Worm (Caenorhabditis elegans) whole organism, L1 larva: ENCODE measurements around the gene lact-6.

Experiments used
- C04F5.9 ChIP-seq: sonication (generic microtip); optimal IDR thresholded peaks from 2 replicates; lab custom pipeline; 2016; ENCODE audit warnings: missing genetic modification characterization, missing compliant biosample characterization
- C16A3.4 ChIP-seq: fragments of 150-350 bp; optimal IDR thresholded peaks from 2 replicates; lab custom pipeline; 2014; ENCODE audit warnings: missing biosample characterization, missing genetic modification characterization
- C34B4.2 ChIP-seq: sonication (generic microtip); optimal IDR thresholded peaks from 2 replicates; lab custom pipeline; 2017; ENCODE audit warnings: mild to moderate bottlenecking, missing genetic modification characterization, missing compliant biosample characterization
- Y116A8C.19 ChIP-seq: sonication (generic microtip); optimal IDR thresholded peaks from 2 replicates; lab custom pipeline; 2016; ENCODE audit warnings: missing compliant biosample characterization, missing genetic modification characterization, borderline replicate concordance
- aha-1 ChIP-seq: fragments of 150-350 bp; optimal IDR thresholded peaks from 2 replicates; lab custom pipeline; 2014; ENCODE audit warnings: missing biosample characterization, missing genetic modification characterization
- alr-1 ChIP-seq: fragments of 200-800 bp; sonication (Bioruptor generic); optimal IDR thresholded peaks from 2 replicates; lab custom pipeline; 2018; ENCODE audit warnings: borderline replicate concordance, mild to moderate bottlenecking, missing genetic modification characterization, missing compliant biosample characterization
- ceh-8 ChIP-seq: fragments of 200-800 bp; sonication (Bioruptor generic); optimal IDR thresholded peaks from 2 replicates; lab custom pipeline; 2018; ENCODE audit warnings: mild to moderate bottlenecking, missing genetic modification characterization, moderate library complexity, missing compliant biosample characterization
- ceh-82 ChIP-seq, 3 experiments: fragments of 150-350 bp in 1 of 3; sonication (generic microtip) in 2 of 3; optimal IDR thresholded peaks; 2 replicates each; lab custom pipeline; 2014 to 2017; ENCODE audit warnings: missing biosample characterization in 3 of 3, missing genetic modification characterization in 3 of 3
- elt-3 ChIP-seq, 6 experiments: fragments of 150-350 bp in 1 of 6; sonication (generic microtip); optimal IDR thresholded peaks; 2 replicates each; lab custom pipeline; 2017 to 2018; ENCODE audit warnings: missing biosample characterization in 6 of 6, missing genetic modification characterization in 6 of 6, inconsistent platforms in 1 of 6
- fkh-10 ChIP-seq: sonication (generic microtip); optimal IDR thresholded peaks from 2 replicates; lab custom pipeline; 2017; ENCODE audit warnings: missing biosample characterization, missing genetic modification reagents, missing genetic modification characterization
- fos-1 ChIP-seq: fragments of 150-350 bp; optimal IDR thresholded peaks from 2 replicates; lab custom pipeline; 2014; ENCODE audit warnings: missing biosample characterization, missing genetic modification characterization
- hpl-2 ChIP-seq: fragments of 150-350 bp; optimal IDR thresholded peaks from 2 replicates; lab custom pipeline; 2014; ENCODE audit warnings: missing biosample characterization, missing genetic modification reagents, missing genetic modification characterization
- irx-1 ChIP-seq: sonication (generic microtip); optimal IDR thresholded peaks from 2 replicates; lab custom pipeline; 2016; ENCODE audit warnings: missing genetic modification characterization, missing compliant biosample characterization
- lin-13 ChIP-seq: fragments of 150-350 bp; optimal IDR thresholded peaks from 2 replicates; lab custom pipeline; 2014; ENCODE audit warnings: missing biosample characterization, missing genetic modification reagents, missing genetic modification characterization
- lin-14 ChIP-seq: fragments of 200-800 bp; sonication (Bioruptor generic); optimal IDR thresholded peaks from 2 replicates; lab custom pipeline; 2018; ENCODE audit warnings: mild to moderate bottlenecking, missing genetic modification characterization, moderate library complexity, missing compliant biosample characterization
- lir-3 ChIP-seq: sonication (generic microtip); optimal IDR thresholded peaks from 2 replicates; lab custom pipeline; 2016; ENCODE audit warnings: mild to moderate bottlenecking, missing genetic modification characterization, moderate library complexity, missing compliant biosample characterization; ENCODE audit not compliant: poor library complexity
- lsy-2 ChIP-seq, 2 experiments: fragments of 150-350 bp; optimal IDR thresholded peaks; 2 replicates each; lab custom pipeline; 2014; ENCODE audit warnings: missing biosample characterization in 2 of 2, missing genetic modification characterization in 2 of 2
- mab-9 ChIP-seq: fragments of 200-800 bp; sonication (Bioruptor generic); IDR thresholded peaks from 2 replicates; pipeline ENCODE4 v1.3.6; 2022; ENCODE audit warnings: missing genetic modification reagents, missing genetic modification characterization, missing compliant biosample characterization
- nhr-11 ChIP-seq: fragments of 150-350 bp; optimal IDR thresholded peaks from 2 replicates; lab custom pipeline; 2014; ENCODE audit warnings: missing biosample characterization, missing genetic modification characterization
- nhr-12 ChIP-seq: sonication (generic microtip); optimal IDR thresholded peaks from 2 replicates; lab custom pipeline; 2017; ENCODE audit warnings: missing biosample characterization, missing genetic modification characterization
- nhr-71 ChIP-seq: sonication (generic microtip); optimal IDR thresholded peaks from 2 replicates; lab custom pipeline; 2016; ENCODE audit warnings: mild to moderate bottlenecking, missing genetic modification characterization, moderate library complexity, missing compliant biosample characterization
- nhr-76 ChIP-seq: sonication (generic microtip); optimal IDR thresholded peaks from 2 replicates; lab custom pipeline; 2017; ENCODE audit warnings: missing biosample characterization, missing genetic modification characterization
- nhr-77 ChIP-seq: fragments of 150-350 bp; optimal IDR thresholded peaks from 2 replicates; lab custom pipeline; 2014; ENCODE audit warnings: missing biosample characterization, missing genetic modification characterization
- nhr-84 ChIP-seq: sonication (generic microtip); optimal IDR thresholded peaks from 2 replicates; lab custom pipeline; 2017; ENCODE audit warnings: missing biosample characterization, missing genetic modification characterization
- nhr-85 ChIP-seq: sonication (generic microtip); peaks from one replicate; lab custom pipeline; 2016; ENCODE audit warnings: missing genetic modification characterization, inconsistent platforms, missing compliant biosample characterization
- nhr-90 ChIP-seq: sonication (generic microtip); optimal IDR thresholded peaks from 2 replicates; lab custom pipeline; 2016; ENCODE audit warnings: mild to moderate bottlenecking, missing genetic modification characterization, missing compliant biosample characterization; ENCODE audit not compliant: poor library complexity
- pag-3 ChIP-seq: sonication (generic microtip); optimal IDR thresholded peaks from 2 replicates; lab custom pipeline; 2017; ENCODE audit warnings: missing genetic modification characterization, mild to moderate bottlenecking, missing compliant biosample characterization, antibody characterized with exemption, borderline replicate concordance; ENCODE audit not compliant: insufficient read depth
- pax-3 ChIP-seq: fragments of 200-800 bp; sonication (Bioruptor generic); optimal IDR thresholded peaks from 2 replicates; lab custom pipeline; 2018; ENCODE audit warnings: mild to moderate bottlenecking, missing genetic modification characterization, moderate library complexity, missing compliant biosample characterization
- skn-1 ChIP-seq: fragments of 150-350 bp; optimal IDR thresholded peaks from 2 replicates; lab custom pipeline; 2014; ENCODE audit warnings: missing biosample characterization, missing genetic modification characterization
- sox-4 ChIP-seq: sonication (generic microtip); optimal IDR thresholded peaks from 2 replicates; lab custom pipeline; 2016; ENCODE audit warnings: missing genetic modification characterization, missing compliant biosample characterization
- sptf-1 ChIP-seq: fragments of 150-350 bp; optimal IDR thresholded peaks from 2 replicates; lab custom pipeline; 2014; ENCODE audit warnings: missing biosample characterization, missing genetic modification characterization
- swsn-7 ChIP-seq: sonication (generic microtip); optimal IDR thresholded peaks from 2 replicates; lab custom pipeline; 2016; ENCODE audit warnings: missing genetic modification characterization, missing compliant biosample characterization
- unc-30 ChIP-seq: sonication (generic microtip); optimal IDR thresholded peaks from 2 replicates; lab custom pipeline; 2017; ENCODE audit warnings: missing biosample characterization, missing genetic modification characterization
- unc-62 ChIP-seq: fragments of 150-350 bp; optimal IDR thresholded peaks from 2 replicates; lab custom pipeline; 2014; ENCODE audit warnings: missing biosample characterization, missing genetic modification reagents, missing genetic modification characterization
- unc-86 ChIP-seq: sonication (generic microtip); optimal IDR thresholded peaks from 2 replicates; lab custom pipeline; 2016; ENCODE audit warnings: missing genetic modification characterization, missing compliant biosample characterization
- xbp-1 ChIP-seq: sonication (generic microtip); optimal IDR thresholded peaks from 2 replicates; lab custom pipeline; 2016; ENCODE audit warnings: missing genetic modification characterization, missing compliant biosample characterization

The lact-6 gene

DNA sequence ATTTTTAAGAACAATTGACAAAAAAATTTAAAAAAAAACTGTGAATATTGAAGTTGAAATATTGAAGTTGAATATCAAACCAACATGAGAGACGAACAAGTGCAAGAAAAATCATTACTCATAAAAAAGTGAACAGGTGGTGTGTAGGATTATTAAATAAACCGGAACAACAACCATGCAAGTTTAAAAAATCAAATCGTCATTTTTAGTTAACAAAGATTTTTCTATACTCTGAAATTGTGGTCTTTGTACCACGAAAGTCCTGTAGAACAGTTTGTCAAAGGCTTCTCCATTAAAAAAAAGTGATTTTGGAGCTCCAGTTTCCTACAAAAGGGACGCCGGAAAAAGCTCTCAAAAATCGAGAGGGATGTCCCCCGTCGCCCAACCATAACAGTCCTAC is 8.8 kb upstream of the lact-6 start, which contains the start of gene C06A12.19:
TSS of gene C06A12.19 (minus strand) at position 101 of the 400 bp plus-strand sequence.
- TF ChIP-seq ceh-82 (tag; optimal IDR thresholded peaks at IDR 0.05; lab: Kevin White, UChicago) (no peak), xbp-1 (tag; lab: Kevin White, UChicago) (no peak), mab-9 (GFP tag; lab: Robert Waterston, UW) (no peak), nhr-11 (tag; lab: Kevin White, UChicago) (no peak), C16A3.4 (no peak), pax-3 (tag; lab: Kevin White, UChicago) (no peak), nhr-84 (tag; lab: Kevin White, UChicago) (no peak), swsn-7 (no peak), lsy-2 (tag; optimal IDR thresholded peaks at IDR 0.05; lab: Kevin White, UChicago) (no peak), irx-1 (tag; lab: Kevin White, UChicago) (no peak), lin-13 (GFP tag; lab: Kevin White, UChicago) (no peak), ceh-8 (no peak), fkh-10 (GFP tag; lab: Kevin White, UChicago) (no peak), pag-3 (no peak), nhr-90 (tag; lab: Kevin White, UChicago) (no peak), elt-3 (tag; optimal IDR thresholded peaks at IDR 0.05; lab: Kevin White, UChicago) (no peak), skn-1 (tag; lab: Kevin White, UChicago) (no peak), unc-86 (no peak), aha-1 (tag; lab: Kevin White, UChicago) (no peak)
- TF ChIP-seq, all 84 proteins: peak for 0

DNA sequence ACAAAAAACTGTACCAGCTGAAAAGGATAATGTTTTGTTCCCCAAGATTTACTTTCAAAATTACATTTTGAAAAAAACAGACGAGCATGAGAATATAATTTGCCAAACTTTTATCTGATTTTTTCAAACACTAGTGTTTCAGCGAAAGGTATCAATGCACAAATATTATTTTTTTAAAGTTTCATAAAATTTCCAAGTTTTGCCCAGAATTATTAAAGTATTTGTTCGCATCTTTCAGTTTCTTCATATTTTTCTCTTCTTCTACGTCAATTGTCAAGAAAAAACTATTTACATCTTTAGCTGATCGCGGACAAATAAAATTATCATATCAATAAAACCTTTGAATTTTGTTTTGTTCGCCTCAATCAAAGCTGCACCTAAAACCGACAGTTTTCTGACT is 5.9 kb upstream of the lact-6 start, which contains the start of gene C06A12.8:
TSS of gene C06A12.8 (plus strand) at position 301 of the 400 bp plus-strand sequence.
- TF ChIP-seq alr-1 (tag; lab: Kevin White, UChicago) (no peak), lir-3 (tag; lab: Kevin White, UChicago) (no peak), ceh-82 (tag; optimal IDR thresholded peaks at IDR 0.05; lab: Kevin White, UChicago) (no peak), nhr-77 (tag; lab: Kevin White, UChicago) (no peak), nhr-76 (tag; lab: Kevin White, UChicago) (no peak), unc-30 (no peak), Y116A8C.19 (tag; lab: Kevin White, UChicago) (no peak), nhr-90 (tag; lab: Kevin White, UChicago) (no peak), unc-62 (GFP tag; lab: Kevin White, UChicago) (no peak), C04F5.9 (tag; lab: Kevin White, UChicago) (no peak), nhr-85 (no peak), nhr-12 (no peak), sptf-1 (tag; lab: Kevin White, UChicago) (no peak), swsn-7 (no peak), lin-14 (GFP tag; lab: Kevin White, UChicago) (no peak), C34B4.2 (tag; lab: Kevin White, UChicago) (no peak), hpl-2 (no peak), fos-1 (no peak), lsy-2 (tag; optimal IDR thresholded peaks at IDR 0.05; lab: Kevin White, UChicago) (no peak)

DNA sequence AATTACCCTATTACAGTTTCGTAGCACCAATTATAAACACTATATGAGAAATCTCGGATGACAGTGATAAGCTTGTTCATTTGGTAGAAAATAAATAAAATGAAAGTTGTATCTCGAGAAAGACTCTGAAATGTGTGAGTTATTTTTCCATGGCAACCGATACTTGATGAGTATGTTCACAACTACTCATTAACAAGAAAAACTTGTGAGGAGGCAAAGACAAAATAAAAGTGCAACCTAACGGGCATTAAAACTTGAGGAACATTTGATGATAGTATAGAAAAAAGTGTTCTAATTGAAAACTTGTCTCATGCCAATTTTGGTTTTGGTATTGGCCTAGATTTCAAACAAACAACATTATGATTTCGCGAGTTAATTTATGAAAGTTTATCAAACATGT is 5.4 kb upstream of the lact-6 start, which contains the start of gene gcy-27:
TSS of gene gcy-27 (minus strand) at position 101 of the 400 bp plus-strand sequence.
- TF ChIP-seq sox-4 (tag; lab: Kevin White, UChicago) (no peak), lin-13 (GFP tag; lab: Kevin White, UChicago) (no peak), unc-86 (no peak)

DNA sequence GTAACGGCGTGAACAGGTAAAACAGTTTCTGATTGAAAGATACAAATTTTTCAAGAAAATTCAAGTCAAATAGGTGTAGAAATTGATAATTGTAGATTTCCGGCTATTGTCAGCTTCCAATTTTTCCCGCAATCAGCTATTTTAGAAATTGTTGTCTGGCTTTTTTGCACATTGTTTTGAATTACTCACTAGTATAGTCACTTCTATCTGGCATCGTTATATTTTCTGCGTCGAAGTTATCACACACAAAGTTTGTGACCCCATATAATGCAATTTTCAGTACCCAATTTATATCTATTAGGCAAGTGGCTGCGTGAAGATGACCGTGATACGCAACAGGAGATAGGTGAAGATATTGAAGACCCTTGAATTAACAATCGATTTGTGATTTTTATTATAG is 4.0 kb upstream of the lact-6 start:
- TF ChIP-seq nhr-85 (peak; percentile 51), nhr-84 (tag; lab: Kevin White, UChicago) (no peak), nhr-71 (tag; lab: Kevin White, UChicago) (no peak), pax-3 (tag; lab: Kevin White, UChicago) (no peak)
- TF ChIP-seq, all 84 proteins: peak for 1
